Fruit fly (Drosophila melanogaster): Measurements from ENCODE around the gene Mipp1.
A peak's percentile ranks its signal among the peaks of the same experiment; 100 is the strongest.

Mipp1 gene

DNA sequence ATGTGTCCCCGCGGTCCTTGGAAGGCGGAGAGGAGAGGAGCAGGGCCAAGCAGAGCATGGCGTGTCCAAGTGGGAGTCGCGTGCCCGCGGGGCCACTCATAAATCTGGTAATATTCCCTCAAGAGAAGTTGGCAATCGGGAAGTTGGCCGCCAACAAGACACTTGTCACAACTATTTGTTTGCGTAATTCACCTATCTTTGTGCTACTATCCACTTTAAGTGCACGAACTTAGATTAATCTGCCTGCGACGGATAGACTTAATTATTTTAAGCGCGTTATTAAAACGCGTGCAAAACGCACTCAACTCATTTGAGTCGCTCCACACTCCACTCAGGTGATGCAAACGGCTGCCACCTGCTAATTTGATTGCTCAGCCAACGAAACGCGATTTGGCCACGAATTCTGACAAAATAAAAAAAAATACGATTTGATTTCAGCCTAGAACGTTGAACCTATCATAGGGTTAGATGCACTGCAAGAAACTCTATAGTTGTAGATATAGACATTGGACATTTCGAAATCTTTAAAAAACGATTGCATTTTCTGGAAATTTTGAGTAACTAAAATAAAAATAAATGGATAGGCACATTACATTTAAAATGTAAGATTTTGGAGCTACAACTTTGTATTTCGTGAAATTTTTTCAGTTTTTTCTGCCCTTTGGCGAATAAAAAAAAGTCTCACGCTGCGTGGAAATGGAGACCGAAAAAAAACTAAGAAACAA lies 2.0 kb downstream of the Mipp1 start (continued):
- TF ChIP-seq oc (tag; optimal IDR thresholded peaks at IDR 0.05) (no peak), CG3163 (GFP tag; optimal IDR thresholded peaks at IDR 0.05) (no peak), NK7.1 (GFP tag; optimal IDR thresholded peaks at IDR 0.05) (no peak), fu2 (GFP tag; optimal IDR thresholded peaks at IDR 0.05) (no peak), CG3281 (GFP tag; optimal IDR thresholded peaks at IDR 0.05) (peak; percentile 61), Nf-YA (GFP tag; IDR thresholded peaks at IDR 0.05) (peak; percentile 26; the same call in 1 of the 2 replicates), CG8359 (GFP tag; optimal IDR thresholded peaks at IDR 0.05; ENCODE audit: borderline replicate concordance) (peak; percentile 93), klu (GFP tag; IDR thresholded peaks at IDR 0.05) (0 out of 2 replicates have a peak, but pooled peaks have one; percentile 19), en (GFP tag; optimal IDR thresholded peaks at IDR 0.05) (peak; percentile 5), rib (GFP tag; IDR thresholded peaks at IDR 0.05) (0 out of 2 replicates have a peak, but pooled peaks have one; percentile 30), CG33557 (GFP tag; optimal IDR thresholded peaks at IDR 0.05) (no peak), CG11696 (GFP tag; IDR thresholded peaks at IDR 0.05) (peak; percentile 22; the same call in 1 of the 2 replicates), CG6272 (GFP tag; IDR thresholded peaks at IDR 0.05) (no peak), sisA (GFP tag; IDR thresholded peaks at IDR 0.05) (no peak; the same call in 1 of the 2 replicates), bigmax (GFP tag; optimal IDR thresholded peaks at IDR 0.05) (no peak), CG32772 (GFP tag; IDR thresholded peaks at IDR 0.05) (no peak), Doc2 (GFP tag; IDR thresholded peaks at IDR 0.05) (no peak), salm (tag; optimal IDR thresholded peaks at IDR 0.05) (no peak), dmrt11E (tag; optimal IDR thresholded peaks at IDR 0.05) (peak; percentile 17), Side (GFP tag; optimal IDR thresholded peaks at IDR 0.05) (peak; percentile 22), jumu (GFP tag; optimal IDR thresholded peaks at IDR 0.05) (no peak), hkb (optimal IDR thresholded peaks at IDR 0.05) (no peak), hkb (GFP tag; IDR thresholded peaks at IDR 0.05) (peak; percentile 53), CG6683 (GFP tag; optimal IDR thresholded peaks at IDR 0.05) (no peak), Xrp1 (GFP tag; IDR thresholded peaks at IDR 0.05) (peak; percentile 63), CG1233 (GFP tag; optimal IDR thresholded peaks at IDR 0.05) (peak; percentile 29), Atf-2 (GFP tag; optimal IDR thresholded peaks at IDR 0.05) (peak; percentile 33), CG8924 (tag; optimal IDR thresholded peaks at IDR 0.05) (peak; percentile 60), fd64A (GFP tag; optimal IDR thresholded peaks at IDR 0.05) (no peak), CG7271 (tag; optimal IDR thresholded peaks at IDR 0.05) (no peak), CG16813 (GFP tag; IDR thresholded peaks at IDR 0.05; ENCODE audit: partially characterized antibody) (no peak), Hand (GFP tag; optimal IDR thresholded peaks at IDR 0.05) (no peak), bsh (GFP tag; optimal IDR thresholded peaks at IDR 0.05) (peak in 1 of 2 experiments; percentile 47), slou (GFP tag; optimal IDR thresholded peaks at IDR 0.05) (no peak), Med (GFP tag) (peak; percentile 79), Bdp1 (GFP tag; optimal IDR thresholded peaks at IDR 0.05) (no peak), CG12942 (GFP tag; optimal IDR thresholded peaks at IDR 0.05) (peak; percentile 31), CG17328 (GFP tag; IDR thresholded peaks at IDR 0.05) (0 out of 2 replicates have a peak, but pooled peaks have one; percentile 25), btn (GFP tag; optimal IDR thresholded peaks at IDR 0.05) (no peak), exex (tag; optimal IDR thresholded peaks at IDR 0.05) (no peak), CTCF (GFP tag; optimal IDR thresholded peaks at IDR 0.05) (no peak), CG13894 (tag; optimal IDR thresholded peaks at IDR 0.05) (peak; percentile 30), sim (GFP tag; IDR thresholded peaks at IDR 0.05) (no peak), CG1832 (GFP tag; optimal IDR thresholded peaks at IDR 0.05) (no peak), crp (GFP tag; optimal IDR thresholded peaks at IDR 0.05) (no peak), CG7372 (GFP tag; IDR thresholded peaks at IDR 0.05) (peak; percentile 56; the same call in 1 of the 2 replicates), D (optimal IDR thresholded peaks at IDR 0.05) (no peak), D (GFP tag; optimal IDR thresholded peaks at IDR 0.05) (no peak), CG12299 (tag; optimal IDR thresholded peaks at IDR 0.05) (peak; percentile 51), ems (GFP tag; optimal IDR thresholded peaks at IDR 0.05) (peak; percentile 46), CG17829 (tag; optimal IDR thresholded peaks at IDR 0.05) (peak; percentile 27)
